Worm (Caenorhabditis elegans) whole organism, L1 larva: ENCODE data around the gene F53A9.8.

Experiments
- C16A3.4 ChIP-seq: fragments of 150-350 bp; optimal IDR thresholded peaks from 2 replicates; lab custom pipeline; 2014; ENCODE audit warnings: missing biosample characterization, missing genetic modification characterization
- aha-1 ChIP-seq: fragments of 150-350 bp; optimal IDR thresholded peaks from 2 replicates; lab custom pipeline; 2014; ENCODE audit warnings: missing biosample characterization, missing genetic modification characterization
- ama-1 ChIP-seq: fragments of 150-350 bp; optimal IDR thresholded peaks from 2 replicates; lab custom pipeline; 2014
- ceh-63 ChIP-seq: fragments of 200-800 bp; sonication (Bioruptor generic); optimal IDR thresholded peaks from 2 replicates; lab custom pipeline; 2018; ENCODE audit warnings: mild to moderate bottlenecking, missing genetic modification characterization, missing compliant biosample characterization
- ceh-8 ChIP-seq: fragments of 200-800 bp; sonication (Bioruptor generic); optimal IDR thresholded peaks from 2 replicates; lab custom pipeline; 2018; ENCODE audit warnings: mild to moderate bottlenecking, missing genetic modification characterization, moderate library complexity, missing compliant biosample characterization
- ceh-82 ChIP-seq, 3 experiments: fragments of 150-350 bp in 1 of 3; sonication (generic microtip) in 2 of 3; optimal IDR thresholded peaks; 2 replicates each; lab custom pipeline; 2014 to 2017; ENCODE audit warnings: missing biosample characterization in 3 of 3, missing genetic modification characterization in 3 of 3
- ceh-88 ChIP-seq: fragments of 200-800 bp; sonication (Bioruptor generic); IDR thresholded peaks from 2 replicates; pipeline ENCODE4 v1.3.6; 2022; ENCODE audit warnings: missing genetic modification characterization, missing compliant biosample characterization
- ceh-90 ChIP-seq: sonication (generic microtip); optimal IDR thresholded peaks from 2 replicates; lab custom pipeline; 2016; ENCODE audit warnings: missing genetic modification characterization, missing compliant biosample characterization
- dsc-1 ChIP-seq: sonication (generic microtip); optimal IDR thresholded peaks from 2 replicates; lab custom pipeline; 2016; ENCODE audit warnings: mild to moderate bottlenecking, missing genetic modification characterization, missing compliant biosample characterization
- efl-1 ChIP-seq, 4 experiments: fragments of 150-350 bp; optimal IDR thresholded peaks in 3 of 4; peaks in 1 of 4; 1 replicate in 1 of 4; 2 replicates in 3 of 4; lab custom pipeline; 2014; ENCODE audit warnings: missing biosample characterization in 2 of 4, missing genetic modification characterization in 2 of 4, missing genetic modification reagents in 2 of 4
- efl-3 ChIP-seq: fragments of 200-800 bp; sonication (Bioruptor generic); optimal IDR thresholded peaks from 2 replicates; lab custom pipeline; 2018; ENCODE audit warnings: mild to moderate bottlenecking, missing genetic modification characterization, missing compliant biosample characterization
- elt-2 ChIP-seq: sonication (generic microtip); optimal IDR thresholded peaks from 2 replicates; lab custom pipeline; 2016; ENCODE audit warnings: missing genetic modification characterization, mild to moderate bottlenecking, inconsistent platforms, missing compliant biosample characterization, missing genetic modification reagents
- elt-3 ChIP-seq, 6 experiments: fragments of 150-350 bp in 1 of 6; sonication (generic microtip); optimal IDR thresholded peaks; 2 replicates each; lab custom pipeline; 2017 to 2018; ENCODE audit warnings: missing biosample characterization in 6 of 6, missing genetic modification characterization in 6 of 6, inconsistent platforms in 1 of 6
- fkh-4 ChIP-seq: sonication (generic microtip); optimal IDR thresholded peaks from 2 replicates; lab custom pipeline; 2016; ENCODE audit warnings: missing compliant biosample characterization, missing genetic modification characterization, borderline replicate concordance
- fkh-8 ChIP-seq: sonication (generic microtip); optimal IDR thresholded peaks from 2 replicates; lab custom pipeline; 2016; ENCODE audit warnings: mild to moderate bottlenecking, missing genetic modification characterization, missing compliant biosample characterization
- fos-1 ChIP-seq: fragments of 150-350 bp; optimal IDR thresholded peaks from 2 replicates; lab custom pipeline; 2014; ENCODE audit warnings: missing biosample characterization, missing genetic modification characterization
- isw-1 ChIP-seq: fragments of 200-800 bp; sonication (Bioruptor generic); IDR thresholded peaks from 2 replicates; pipeline ENCODE4 v1.3.6; 2022; ENCODE audit warnings: missing genetic modification characterization, missing compliant biosample characterization
- lin-15B ChIP-seq: fragments of 150-350 bp; sonication (generic microtip); optimal IDR thresholded peaks from 3 replicates; lab custom pipeline; 2014; ENCODE audit warnings: missing biosample characterization, missing genetic modification characterization
- lin-35 ChIP-seq, 2 experiments: fragments of 150-350 bp; optimal IDR thresholded peaks; 2 replicates each; lab custom pipeline; 2014; ENCODE audit warnings: missing biosample characterization in 2 of 2, missing genetic modification characterization in 2 of 2, missing genetic modification reagents in 2 of 2
- lin-39 ChIP-seq: fragments of 150-350 bp; optimal IDR thresholded peaks from 2 replicates; lab custom pipeline; 2014; ENCODE audit warnings: missing biosample characterization, missing genetic modification reagents, missing genetic modification characterization
- lsy-2 ChIP-seq, 2 experiments: fragments of 150-350 bp; optimal IDR thresholded peaks; 2 replicates each; lab custom pipeline; 2014; ENCODE audit warnings: missing biosample characterization in 2 of 2, missing genetic modification characterization in 2 of 2
- nhr-11 ChIP-seq: fragments of 150-350 bp; optimal IDR thresholded peaks from 2 replicates; lab custom pipeline; 2014; ENCODE audit warnings: missing biosample characterization, missing genetic modification characterization
- nhr-12 ChIP-seq: sonication (generic microtip); optimal IDR thresholded peaks from 2 replicates; lab custom pipeline; 2017; ENCODE audit warnings: missing biosample characterization, missing genetic modification characterization
- nhr-19 ChIP-seq: fragments of 200-800 bp; sonication (Bioruptor generic); conservative IDR thresholded peaks from 2 replicates; pipeline ENCODE4 v1.3.6; 2022; ENCODE audit warnings: missing genetic modification characterization, missing compliant biosample characterization
- nhr-20 ChIP-seq: sonication (generic microtip); optimal IDR thresholded peaks from 2 replicates; lab custom pipeline; 2016; ENCODE audit warnings: mild to moderate bottlenecking, missing genetic modification characterization, missing compliant biosample characterization
- nhr-28 ChIP-seq: fragments of 150-350 bp; optimal IDR thresholded peaks from 2 replicates; lab custom pipeline; 2014; ENCODE audit warnings: missing biosample characterization, missing genetic modification characterization
- nhr-77 ChIP-seq: fragments of 150-350 bp; optimal IDR thresholded peaks from 2 replicates; lab custom pipeline; 2014; ENCODE audit warnings: missing biosample characterization, missing genetic modification characterization
- pqm-1 ChIP-seq: sonication (generic microtip); optimal IDR thresholded peaks from 3 replicates; lab custom pipeline; 2017; ENCODE audit warnings: missing biosample characterization, missing genetic modification characterization
- rnt-1 ChIP-seq: sonication (generic microtip); optimal IDR thresholded peaks from 2 replicates; lab custom pipeline; 2016; ENCODE audit warnings: mild to moderate bottlenecking, missing genetic modification characterization, moderate library complexity, missing compliant biosample characterization
- snu-23 ChIP-seq: sonication (generic microtip); optimal IDR thresholded peaks from 2 replicates; lab custom pipeline; 2016; ENCODE audit warnings: missing genetic modification characterization, missing compliant biosample characterization
- sup-37 ChIP-seq: fragments of 200-800 bp; sonication (Bioruptor generic); optimal IDR thresholded peaks from 2 replicates; lab custom pipeline; 2018; ENCODE audit warnings: mild to moderate bottlenecking, missing genetic modification characterization, missing compliant biosample characterization
- unc-30 ChIP-seq: sonication (generic microtip); optimal IDR thresholded peaks from 2 replicates; lab custom pipeline; 2017; ENCODE audit warnings: missing biosample characterization, missing genetic modification characterization
- unc-86 ChIP-seq: sonication (generic microtip); optimal IDR thresholded peaks from 2 replicates; lab custom pipeline; 2016; ENCODE audit warnings: missing genetic modification characterization, missing compliant biosample characterization
- vab-15 ChIP-seq: sonication (generic microtip); optimal IDR thresholded peaks from 2 replicates; lab custom pipeline; 2017; ENCODE audit warnings: missing genotype, mild to moderate bottlenecking, missing genetic modification characterization, missing compliant biosample characterization
- xbp-1 ChIP-seq: sonication (generic microtip); optimal IDR thresholded peaks from 2 replicates; lab custom pipeline; 2016; ENCODE audit warnings: missing genetic modification characterization, missing compliant biosample characterization
- zip-4 ChIP-seq: fragments of 200-800 bp; sonication (Bioruptor generic); optimal IDR thresholded peaks from 2 replicates; lab custom pipeline; 2018; ENCODE audit warnings: mild to moderate bottlenecking, missing genetic modification characterization, moderate library complexity, missing compliant biosample characterization

The F53A9.8 gene

ce11 chrX:8713754-8714295, 4.9 kb downstream of the F53A9.8 start, which contains the start of gene F53A9.6:
TSS of gene F53A9.6 (minus strand) at chrX:8713804.
- TF ChIP-seq efl-3 (GFP tag; lab: Kevin White, UChicago) (no peak), ceh-8 (GFP tag; lab: Kevin White, UChicago) (no peak), lsy-2 (tag; optimal IDR thresholded peaks at IDR 0.05; lab: Kevin White, UChicago) (no peak), nhr-28 (tag; lab: Kevin White, UChicago) (no peak), sup-37 (GFP tag; lab: Kevin White, UChicago) (no peak), elt-3 (tag; optimal IDR thresholded peaks at IDR 0.05; lab: Kevin White, UChicago) (no peak), dsc-1 (tag; lab: Kevin White, UChicago) (no peak), lin-15B (no peak), elt-2 (tag; lab: Kevin White, UChicago) (peak; percentile 64), efl-1 (optimal IDR thresholded peaks at IDR 0.05; lab: Kevin White, UChicago) (no peak), efl-1 (GFP tag; optimal IDR thresholded peaks at IDR 0.05 in 1 of 2; lab: Kevin White, UChicago) (peak in 1 of 2 experiments; percentile 74), pqm-1 (tag; lab: Kevin White, UChicago) (no peak), fos-1 (no peak)

- TF ChIP-seq elt-2 (tag; lab: Kevin White, UChicago) = peak; percentile 81
- peak in 1 of 2 experiments; percentile 39 for TF ChIP-seq lin-35 (GFP tag; optimal IDR thresholded peaks at IDR 0.05; lab: Kevin White, UChicago)
- no peak for TF ChIP-seq xbp-1 (tag; lab: Kevin White, UChicago)
- peak; percentile 31 for TF ChIP-seq nhr-20 (tag; lab: Kevin White, UChicago)
Measured at ce11 chrX:8712662-8713061, 6.0 kb downstream of the F53A9.8 start.

- TF ChIP-seq snu-23 (GFP tag; lab: Kevin White, UChicago) (no peak), zip-4 (GFP tag; lab: Kevin White, UChicago) (no peak), ceh-63 (no peak), fos-1 (no peak), aha-1 (tag; lab: Kevin White, UChicago) (no peak), fkh-4 (tag; lab: Kevin White, UChicago) (no peak), nhr-19 (GFP tag; lab: Robert Waterston, UW) (no peak), vab-15 (tag; lab: Kevin White, UChicago) (no peak), nhr-12 (tag; lab: Kevin White, UChicago) (no peak), ceh-82 (tag; optimal IDR thresholded peaks at IDR 0.05; lab: Kevin White, UChicago) (no peak), ama-1 (lab: Kevin White, UChicago) (no peak), lin-39 (no peak), nhr-77 (tag; lab: Kevin White, UChicago) (no peak), fkh-8 (tag; lab: Kevin White, UChicago) (no peak), ceh-90 (tag; lab: Kevin White, UChicago) (no peak)
Measured at ce11 chrX:8711141-8711645, 7.5 kb downstream of the F53A9.8 start, which contains the start of gene F53A9.1. TSS of gene F53A9.1 (plus strand) at chrX:8711595.

ce11 chrX:8709424-8709823, 9.3 kb downstream of the F53A9.8 start, which contains the start of gene kreg-1:
TSS of gene kreg-1 (plus strand) at chrX:8709764.
- TF ChIP-seq unc-86 (tag; lab: Kevin White, UChicago) (no peak), C16A3.4 (tag; lab: Kevin White, UChicago) (no peak), unc-30 (no peak), ceh-88 (GFP tag; lab: Robert Waterston, UW) (no peak), nhr-11 (no peak), isw-1 (GFP tag; lab: Robert Waterston, UW) (no peak), rnt-1 (tag; lab: Kevin White, UChicago) (no peak), efl-1 (optimal IDR thresholded peaks at IDR 0.05; lab: Kevin White, UChicago) (no peak), efl-1 (GFP tag; optimal IDR thresholded peaks at IDR 0.05 in 1 of 2; lab: Kevin White, UChicago) (no peak), elt-2 (tag; lab: Kevin White, UChicago) (peak; percentile 21)
